Worm (Caenorhabditis elegans) whole organism, L4/young adult: Measurements from ENCODE around the gene clec-242.

Experiments used
- W03F9.2 ChIP-seq: fragments of 150-350 bp; optimal IDR thresholded peaks from 2 replicates; lab custom pipeline; 2014; ENCODE audit warnings: missing biosample characterization, missing genetic modification characterization
- dao-5 ChIP-seq: sonication (generic microtip); optimal IDR thresholded peaks from 2 replicates; lab custom pipeline; 2016; ENCODE audit warnings: missing genotype, missing genetic modification characterization, moderate library complexity, missing compliant biosample characterization
- him-1 ChIP-seq: sonication (generic microtip); optimal IDR thresholded peaks from 2 replicates; lab custom pipeline; 2016; ENCODE audit warnings: missing genotype, missing genetic modification reagents, missing genetic modification characterization, missing compliant biosample characterization

ce11 chrV:17258244-17258643 is 12.9 kb upstream of the clec-242 start:
- TF ChIP-seq him-1 (tag; lab: Kevin White, UChicago) (no peak), W03F9.2 (no peak), dao-5 (no peak)
